Fruit fly (Drosophila melanogaster) whole organism, pupa: ENCODE results near the gene CG4230.

ENCODE experiments used
- CG10348 ChIP-seq: fragments of 200-800 bp; sonication (Bioruptor generic); IDR thresholded peaks from 2 replicates; pipeline ENCODE4 v1.3.6; 2022; ENCODE audit warnings: missing biosample characterization, missing genetic modification characterization
- CG14655 ChIP-seq: fragments of 200-800 bp; sonication (Bioruptor generic); optimal IDR thresholded peaks from 3 replicates; lab custom pipeline; 2017; ENCODE audit warnings: mild to moderate bottlenecking, missing biosample characterization, missing genetic modification reagents, missing genetic modification characterization
- CG34367 ChIP-seq: fragments of 200-800 bp; sonication (Bioruptor generic); optimal IDR thresholded peaks from 2 replicates; lab custom pipeline; 2018; ENCODE audit warnings: missing biosample characterization, mild to moderate bottlenecking, missing genetic modification characterization
- Snoo ChIP-seq: fragments of 200-800 bp; sonication (Bioruptor generic); optimal IDR thresholded peaks from 3 replicates; lab custom pipeline; 2017; ENCODE audit warnings: missing biosample characterization, mild to moderate bottlenecking, missing genetic modification characterization, inconsistent platforms
- rn ChIP-seq: fragments of 200-800 bp; sonication (Bioruptor generic); IDR thresholded peaks from 2 replicates; pipeline ENCODE4 v1.3.6; 2022; ENCODE audit warnings: missing biosample characterization, missing genetic modification characterization

DNA sequence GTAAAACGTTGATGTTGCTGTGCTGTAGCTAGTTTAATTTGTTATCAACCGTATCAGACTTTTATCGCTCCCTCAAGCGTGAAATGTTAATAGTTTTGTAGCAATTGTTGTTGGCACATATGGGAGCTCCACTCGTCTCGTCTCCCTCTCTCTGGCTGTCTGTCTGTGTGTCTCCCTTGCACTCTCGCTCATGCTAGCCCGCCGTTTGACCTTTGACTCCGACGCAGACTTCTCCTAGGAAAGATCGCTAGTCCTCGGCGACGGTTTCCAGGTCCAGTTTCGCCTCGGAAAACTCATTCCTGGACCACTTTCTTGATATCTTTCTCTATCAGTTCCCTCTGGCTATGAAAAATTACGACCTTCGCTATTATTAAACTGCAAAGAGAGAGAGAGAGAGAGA is 16.8 kb upstream of the CG4230 start:
- TF ChIP-seq CG10348 (GFP tag; lab: Robert Waterston, UW) = no peak
- no peak for TF ChIP-seq CG14655 (GFP tag; lab: Kevin White, UChicago)
- TF ChIP-seq CG34367 = no peak
- TF ChIP-seq Snoo = no peak
- TF ChIP-seq rn (GFP tag; lab: Robert Waterston, UW) = no peak
